Worm (Caenorhabditis elegans): ENCODE results near the gene cyn-17.

The cyn-17 gene

DNA sequence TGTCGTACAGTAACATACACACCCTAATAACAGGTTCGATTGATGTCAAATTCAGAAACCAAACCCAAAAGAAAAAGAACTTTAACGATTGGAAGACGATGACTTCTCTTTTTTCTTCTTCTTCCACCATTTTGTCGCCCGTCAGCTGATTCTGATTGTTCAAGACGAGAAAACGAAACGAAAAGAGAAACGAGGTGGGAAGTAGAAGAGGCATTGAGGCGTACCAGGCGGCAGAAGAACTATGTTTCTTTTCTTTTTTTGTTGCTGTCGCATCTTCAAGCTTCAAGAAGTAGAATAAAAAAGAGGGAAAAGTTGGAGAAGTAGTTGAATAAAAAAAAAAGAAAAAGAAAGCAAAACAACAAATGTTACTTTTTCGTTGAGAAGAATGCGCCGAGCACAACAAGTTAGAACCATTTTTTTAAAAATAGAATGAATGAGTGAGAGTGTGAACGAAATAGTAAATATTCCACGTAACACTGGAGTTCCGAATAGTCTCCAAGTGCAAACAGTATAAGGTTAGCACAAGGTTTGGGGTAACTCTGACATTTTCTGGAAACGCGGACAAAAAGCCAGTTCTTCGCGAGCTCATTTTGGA is 48.6 kb downstream of the cyn-17 start:
- TF ChIP-seq hlh-30 (tag; optimal IDR thresholded peaks at IDR 0.05; ENCODE audit: insufficient read depth) = no peak
- TF ChIP-seq dve-1 (tag; optimal IDR thresholded peaks at IDR 0.05) = no peak
- TF ChIP-seq nfya-1 (tag; optimal IDR thresholded peaks at IDR 0.05) = no peak
- no peak for TF ChIP-seq sox-4 (tag; optimal IDR thresholded peaks at IDR 0.05)
- TF ChIP-seq pha-2 (tag; optimal IDR thresholded peaks at IDR 0.05) = no peak
- no peak for TF ChIP-seq ets-4 (tag; optimal IDR thresholded peaks at IDR 0.05)
- TF ChIP-seq ahr-1 (tag; optimal IDR thresholded peaks at IDR 0.05) = no peak
- no peak for TF ChIP-seq elt-4 (tag; optimal IDR thresholded peaks at IDR 0.05)

- TF ChIP-seq ceh-31 (tag; optimal IDR thresholded peaks at IDR 0.05) (no peak), Y22D7AL.16 (tag; optimal IDR thresholded peaks at IDR 0.05) (no peak), rnt-1 (tag; optimal IDR thresholded peaks at IDR 0.05) (no peak), ceh-2 (tag; optimal IDR thresholded peaks at IDR 0.05) (no peak), ahr-1 (tag; optimal IDR thresholded peaks at IDR 0.05) (no peak), pat-9 (tag; optimal IDR thresholded peaks at IDR 0.05) (no peak), sox-2 (GFP tag; IDR thresholded peaks at IDR 0.05) (no peak), madf-2 (tag; optimal IDR thresholded peaks at IDR 0.05) (no peak), fkh-10 (GFP tag; optimal IDR thresholded peaks at IDR 0.05) (no peak), ceh-9 (tag; optimal IDR thresholded peaks at IDR 0.05) (no peak)
Measured at ce11 chrV:5850671-5851070, 51.2 kb downstream of the cyn-17 start.

ce11 chrV:5851631-5852030 is 52.2 kb downstream of the cyn-17 start:
- TF ChIP-seq syd-9 (tag; optimal IDR thresholded peaks at IDR 0.05) = no peak
- peak; percentile 26; the same call in 1 of the 2 replicates for TF ChIP-seq sox-2 (GFP tag; IDR thresholded peaks at IDR 0.05)
- TF ChIP-seq ceh-34 (tag; optimal IDR thresholded peaks at IDR 0.05) = no peak

- no peak for TF ChIP-seq elt-4 (tag; optimal IDR thresholded peaks at IDR 0.05)
- no peak for TF ChIP-seq che-1 (tag; optimal IDR thresholded peaks at IDR 0.05)
- no peak for TF ChIP-seq sox-2 (GFP tag; IDR thresholded peaks at IDR 0.05)
- no peak for TF ChIP-seq Y22D7AL.16 (tag; optimal IDR thresholded peaks at IDR 0.05)
- peak; percentile 68 for TF ChIP-seq unc-42 (tag; optimal IDR thresholded peaks at IDR 0.05)
- no peak for TF ChIP-seq ttx-3 (tag; optimal IDR thresholded peaks at IDR 0.05)
Measured at ce11 chrV:5852084-5852483, 52.6 kb downstream of the cyn-17 start.

Data from whole organism, late embryonic.